Worm (Caenorhabditis elegans) whole organism, L4 larva: ENCODE results near the gene cyk-4.

Experiments
- D1046.2 ChIP-seq: fragments of 200-800 bp; sonication (Bioruptor generic); IDR thresholded peaks from 2 replicates; pipeline ENCODE4 v1.3.6; 2022; ENCODE audit warnings: missing genetic modification characterization, missing compliant biosample characterization
- F49E8.2 ChIP-seq: sonication (generic microtip); optimal IDR thresholded peaks from 2 replicates; lab custom pipeline; 2016; ENCODE audit warnings: missing compliant biosample characterization, mild to moderate bottlenecking, missing genetic modification characterization, borderline replicate concordance
- R02D3.7 ChIP-seq: fragments of 150-350 bp; sonication (generic microtip); optimal IDR thresholded peaks from 3 replicates; lab custom pipeline; 2014; ENCODE audit warnings: missing biosample characterization, missing genetic modification characterization
- T26A8.4 ChIP-seq: fragments of 200-800 bp; sonication (Bioruptor generic); IDR thresholded peaks from 2 replicates; pipeline ENCODE4 v1.3.6; 2022; ENCODE audit warnings: missing genetic modification characterization, missing compliant biosample characterization
- Y48G9A.11 ChIP-seq: fragments of 200-800 bp; sonication (Bioruptor generic); IDR thresholded peaks from 2 replicates; pipeline ENCODE4 v1.3.6; 2022; ENCODE audit warnings: missing genetic modification reagents, missing genetic modification characterization, missing compliant biosample characterization
- Y75B8A.6 ChIP-seq: fragments of 200-800 bp; sonication (Bioruptor generic); IDR thresholded peaks from 2 replicates; pipeline ENCODE4 v1.3.6; 2022; ENCODE audit warnings: missing genetic modification reagents, missing genetic modification characterization, missing compliant biosample characterization
- ZK546.5 ChIP-seq, 2 experiments: sonication (generic microtip); optimal IDR thresholded peaks; 2 replicates each; lab custom pipeline; 2017; ENCODE audit warnings: missing biosample characterization in 2 of 2, missing genetic modification characterization in 2 of 2
- aha-1 ChIP-seq: fragments of 150-350 bp; peaks from one replicate; lab custom pipeline; 2014; ENCODE audit warnings: missing biosample characterization, missing genetic modification characterization
- ama-1 ChIP-seq: fragments of 150-350 bp; optimal IDR thresholded peaks from 2 replicates; lab custom pipeline; 2014; ENCODE audit warnings: inconsistent platforms, mixed read lengths
- attf-4 ChIP-seq: sonication (generic microtip); optimal IDR thresholded peaks from 3 replicates; lab custom pipeline; 2017; ENCODE audit warnings: missing biosample characterization, missing genetic modification characterization
- ceh-28 ChIP-seq: fragments of 150-350 bp; optimal IDR thresholded peaks from 2 replicates; lab custom pipeline; 2014; ENCODE audit warnings: missing biosample characterization, missing genetic modification reagents, missing genetic modification characterization
- ceh-32 ChIP-seq: sonication (generic microtip); optimal IDR thresholded peaks from 2 replicates; lab custom pipeline; 2016; ENCODE audit warnings: mild to moderate bottlenecking, missing genetic modification characterization, missing compliant biosample characterization; ENCODE audit not compliant: poor library complexity
- ceh-44 ChIP-seq: fragments of 200-800 bp; sonication (Bioruptor generic); IDR thresholded peaks from 2 replicates; pipeline ENCODE4 v1.3.6; 2022; ENCODE audit warnings: missing genetic modification reagents, missing genetic modification characterization, missing compliant biosample characterization
- ceh-82 ChIP-seq: sonication (generic microtip); optimal IDR thresholded peaks from 2 replicates; lab custom pipeline; 2017; ENCODE audit warnings: missing biosample characterization, missing genetic modification characterization
- ces-1 ChIP-seq: fragments of 150-350 bp; sonication (generic microtip); optimal IDR thresholded peaks from 4 replicates; lab custom pipeline; 2014; ENCODE audit warnings: missing biosample characterization, missing genetic modification reagents, missing genetic modification characterization
- ctbp-1 ChIP-seq: fragments of 200-800 bp; sonication (Bioruptor generic); IDR thresholded peaks from 2 replicates; pipeline ENCODE4 v1.3.6; 2022; ENCODE audit warnings: missing genetic modification reagents, missing genetic modification characterization, missing compliant biosample characterization
- daf-12 ChIP-seq: fragments of 150-350 bp; optimal IDR thresholded peaks from 2 replicates; lab custom pipeline; 2014; ENCODE audit warnings: missing biosample characterization, missing genetic modification reagents, missing genetic modification characterization
- daf-19 ChIP-seq: fragments of 200-800 bp; sonication (Bioruptor generic); conservative IDR thresholded peaks from 2 replicates; pipeline ENCODE4 v1.3.6; 2022; ENCODE audit warnings: missing genetic modification characterization, missing compliant biosample characterization
- daf-8 ChIP-seq: fragments of 200-800 bp; sonication (Bioruptor generic); IDR thresholded peaks from 2 replicates; pipeline ENCODE4 v1.3.6; 2022; ENCODE audit warnings: missing genetic modification characterization, missing compliant biosample characterization
- dmd-6 ChIP-seq: fragments of 200-800 bp; sonication (Bioruptor generic); IDR thresholded peaks from 2 replicates; pipeline ENCODE4 v1.3.6; 2022; ENCODE audit warnings: missing genetic modification reagents, missing genetic modification characterization, missing compliant biosample characterization
- dve-1 ChIP-seq: sonication (generic microtip); optimal IDR thresholded peaks from 2 replicates; lab custom pipeline; 2017; ENCODE audit warnings: antibody characterized with exemption, mild to moderate bottlenecking, missing genetic modification characterization, missing compliant biosample characterization; ENCODE audit not compliant: insufficient read depth
- fkh-10 ChIP-seq: fragments of 150-350 bp; optimal IDR thresholded peaks from 2 replicates; lab custom pipeline; 2014; ENCODE audit warnings: missing biosample characterization, missing genetic modification reagents, missing genetic modification characterization
- fos-1 ChIP-seq: fragments of 150-350 bp; optimal IDR thresholded peaks from 2 replicates; lab custom pipeline; 2014; ENCODE audit warnings: missing biosample characterization, missing genetic modification characterization
- hlh-11 ChIP-seq: fragments of 200-800 bp; sonication (Bioruptor generic); optimal IDR thresholded peaks from 2 replicates; lab custom pipeline; 2018; ENCODE audit warnings: mild to moderate bottlenecking, missing genetic modification characterization, missing compliant biosample characterization
- hlh-30 ChIP-seq: sonication (generic microtip); optimal IDR thresholded peaks from 2 replicates; lab custom pipeline; 2017; ENCODE audit warnings: antibody characterized with exemption, mild to moderate bottlenecking, missing genetic modification characterization, missing compliant biosample characterization; ENCODE audit not compliant: insufficient read depth
- hmg-1.1 ChIP-seq: fragments of 200-800 bp; sonication (Bioruptor generic); IDR thresholded peaks from 2 replicates; pipeline ENCODE4 v1.3.6; 2022; ENCODE audit warnings: missing genetic modification reagents, missing genetic modification characterization, missing compliant biosample characterization
- jun-1 ChIP-seq: fragments of 150-350 bp; optimal IDR thresholded peaks from 2 replicates; lab custom pipeline; 2014; ENCODE audit warnings: missing biosample characterization, missing genetic modification reagents, missing genetic modification characterization
- lin-38 ChIP-seq: fragments of 200-800 bp; sonication (Bioruptor generic); IDR thresholded peaks from 2 replicates; pipeline ENCODE4 v1.3.6; 2022; ENCODE audit warnings: missing genetic modification reagents, missing genetic modification characterization, missing compliant biosample characterization
- lin-39 ChIP-seq: fragments of 150-350 bp; optimal IDR thresholded peaks from 2 replicates; lab custom pipeline; 2014; ENCODE audit warnings: missing biosample characterization, missing genetic modification reagents, missing genetic modification characterization
- lir-3 ChIP-seq: sonication (generic microtip); optimal IDR thresholded peaks from 2 replicates; lab custom pipeline; 2016; ENCODE audit warnings: mild to moderate bottlenecking, missing genetic modification characterization, missing compliant biosample characterization
- lsy-2 ChIP-seq, 2 experiments: fragments of 150-350 bp in 1 of 2; sonication (generic microtip) in 1 of 2; optimal IDR thresholded peaks; 2 replicates each; lab custom pipeline; 2014 to 2017; ENCODE audit warnings: missing biosample characterization in 2 of 2, missing genetic modification characterization in 2 of 2
- madf-9 ChIP-seq: fragments of 200-800 bp; sonication (Bioruptor generic); conservative IDR thresholded peaks from 2 replicates; pipeline ENCODE4 v1.3.6; 2022; ENCODE audit warnings: missing genetic modification reagents, missing genetic modification characterization, missing compliant biosample characterization
- mep-1 ChIP-seq: fragments of 150-350 bp; sonication (generic microtip); optimal IDR thresholded peaks from 3 replicates; lab custom pipeline; 2014; ENCODE audit warnings: missing biosample characterization, missing genetic modification characterization
- nhr-102 ChIP-seq: sonication (generic microtip); optimal IDR thresholded peaks from 2 replicates; lab custom pipeline; 2016; ENCODE audit warnings: mild to moderate bottlenecking, missing genetic modification characterization, moderate library complexity, missing compliant biosample characterization
- nhr-237 ChIP-seq: sonication (generic microtip); optimal IDR thresholded peaks from 2 replicates; lab custom pipeline; 2017; ENCODE audit warnings: missing biosample characterization, missing genetic modification characterization
- nhr-28 ChIP-seq: fragments of 150-350 bp; optimal IDR thresholded peaks from 2 replicates; lab custom pipeline; 2014; ENCODE audit warnings: missing biosample characterization, missing genetic modification characterization
- nhr-41 ChIP-seq: fragments of 200-800 bp; sonication (Bioruptor generic); IDR thresholded peaks from 2 replicates; pipeline ENCODE4 v1.3.6; 2022; ENCODE audit warnings: missing genetic modification reagents, missing genetic modification characterization, missing compliant biosample characterization
- pha-4 ChIP-seq, 2 experiments: fragments of 150-350 bp in 1 of 2; fragments of 200-800 bp in 1 of 2; sonication (Bioruptor generic) in 1 of 2; IDR thresholded peaks in 1 of 2; optimal IDR thresholded peaks in 1 of 2; 2 replicates each; pipeline versions ENCODE4 v1.3.6 to Lab custom; 2014 to 2022; ENCODE audit warnings: missing genetic modification characterization in 2 of 2, missing genetic modification reagents in 2 of 2, missing biosample characterization in 1 of 2, missing compliant biosample characterization in 1 of 2
- rbr-2 ChIP-seq: sonication (generic microtip); optimal IDR thresholded peaks from 2 replicates; lab custom pipeline; 2016; ENCODE audit warnings: missing genotype, missing genetic modification characterization, missing compliant biosample characterization
- saeg-2 ChIP-seq: fragments of 200-800 bp; sonication (Bioruptor generic); IDR thresholded peaks from 2 replicates; pipeline ENCODE4 v1.3.6; 2022; ENCODE audit warnings: missing genetic modification reagents, missing genetic modification characterization, missing compliant biosample characterization
- set-16 ChIP-seq: fragments of 200-800 bp; sonication (Bioruptor generic); IDR thresholded peaks from 2 replicates; pipeline ENCODE4 v1.3.6; 2022; ENCODE audit warnings: missing genetic modification reagents, missing genetic modification characterization, missing compliant biosample characterization
- snpc-1.2 ChIP-seq: fragments of 200-800 bp; sonication (Bioruptor generic); IDR thresholded peaks from 2 replicates; pipeline ENCODE4 v1.3.6; 2022; ENCODE audit warnings: missing genetic modification reagents, missing genetic modification characterization, missing compliant biosample characterization
- spr-1 ChIP-seq: sonication (generic microtip); optimal IDR thresholded peaks from 2 replicates; lab custom pipeline; 2016; ENCODE audit warnings: mild to moderate bottlenecking, missing genetic modification characterization, missing compliant biosample characterization
- tag-97 ChIP-seq: fragments of 200-800 bp; sonication (Bioruptor generic); IDR thresholded peaks from 2 replicates; pipeline ENCODE4 v1.3.6; 2022; ENCODE audit warnings: missing genetic modification characterization, missing compliant biosample characterization
- tra-1 ChIP-seq: fragments of 200-800 bp; sonication (Bioruptor generic); IDR thresholded peaks from 2 replicates; pipeline ENCODE4 v1.3.6; 2022; ENCODE audit warnings: missing genetic modification reagents, missing genetic modification characterization, missing compliant biosample characterization
- unc-130 ChIP-seq: sonication (generic microtip); optimal IDR thresholded peaks from 2 replicates; lab custom pipeline; 2016; ENCODE audit warnings: missing genetic modification reagents, missing genetic modification characterization, missing compliant biosample characterization
- unc-39 ChIP-seq: sonication (generic microtip); optimal IDR thresholded peaks from 2 replicates; lab custom pipeline; 2017; ENCODE audit warnings: missing biosample characterization, missing genetic modification characterization
- unc-62 ChIP-seq, 3 experiments: fragments of 150-350 bp in 1 of 3; sonication (generic microtip); optimal IDR thresholded peaks in 2 of 3; peaks in 1 of 3; 1 replicate in 1 of 3; 2 replicates in 2 of 3; lab custom pipeline; 2014 to 2017; ENCODE audit warnings: missing biosample characterization in 3 of 3, missing genetic modification characterization in 3 of 3, missing genetic modification reagents in 3 of 3, missing genotype in 1 of 3
- zfp-3 ChIP-seq: fragments of 200-800 bp; sonication (Bioruptor generic); conservative IDR thresholded peaks from 2 replicates; pipeline ENCODE4 v1.3.6; 2022; ENCODE audit warnings: missing genetic modification reagents, missing genetic modification characterization, missing compliant biosample characterization
- zip-11 ChIP-seq: fragments of 200-800 bp; sonication (Bioruptor generic); IDR thresholded peaks from 2 replicates; pipeline ENCODE4 v1.3.6; 2022; ENCODE audit warnings: missing genetic modification characterization, missing compliant biosample characterization

The cyk-4 gene

DNA sequence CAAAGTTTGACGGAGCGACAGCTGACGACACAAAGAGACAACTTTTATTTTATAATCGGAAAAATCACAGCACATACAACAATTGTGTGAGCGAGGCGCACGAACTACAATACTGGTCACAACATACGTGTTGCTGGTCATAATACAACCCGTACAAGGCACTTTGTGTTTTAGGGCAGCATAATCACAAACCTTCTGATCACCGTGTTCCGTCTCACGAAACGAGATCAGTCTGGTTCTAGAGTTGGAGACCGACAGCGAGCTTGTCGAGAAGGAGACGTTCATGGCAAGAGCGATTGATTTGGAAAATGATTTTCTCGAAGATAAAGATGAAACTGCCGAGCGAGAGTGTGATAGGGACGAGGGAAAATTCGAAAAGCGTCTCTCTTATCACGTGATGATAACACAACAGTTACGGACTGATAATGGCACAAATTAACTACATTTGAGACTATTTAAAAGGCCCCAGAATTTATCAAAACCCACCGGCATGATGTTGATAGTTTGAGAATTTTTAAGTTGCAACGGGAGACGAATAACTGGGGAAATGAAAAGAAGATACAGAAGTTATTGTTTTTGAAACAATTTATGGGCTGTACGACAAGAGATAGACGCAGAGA lies 4.2 kb downstream of the cyk-4 start (continued):
- TF ChIP-seq dve-1 (tag; lab: Kevin White, UChicago), result peak; percentile 77
- TF ChIP-seq hmg-1.1, result no peak
- no peak for TF ChIP-seq attf-4 (tag; lab: Kevin White, UChicago)
- no peak for TF ChIP-seq lsy-2 (tag; optimal IDR thresholded peaks at IDR 0.05; lab: Kevin White, UChicago)
- TF ChIP-seq ceh-32 (tag; lab: Kevin White, UChicago), result no peak
- no peak for TF ChIP-seq ceh-28
- TF ChIP-seq Y48G9A.11 (GFP tag; lab: Robert Waterston, UW), result no peak
- no peak for TF ChIP-seq lin-38
- no peak for TF ChIP-seq fkh-10
- no peak for TF ChIP-seq R02D3.7 (tag; lab: Kevin White, UChicago)
- TF ChIP-seq mep-1 (tag; lab: Kevin White, UChicago), result peak; percentile 37
- TF ChIP-seq zip-11 (GFP tag; lab: Robert Waterston, UW), result no peak
- TF ChIP-seq ama-1 (lab: Kevin White, UChicago), result peak; percentile 67
- TF ChIP-seq zfp-3 (GFP tag; lab: Robert Waterston, UW), result no peak
- TF ChIP-seq snpc-1.2 (GFP tag; lab: Robert Waterston, UW), result no peak
- TF ChIP-seq ceh-82, result no peak
- peak; percentile 48 for TF ChIP-seq nhr-102
- TF ChIP-seq hlh-11 (tag; lab: Kevin White, UChicago), result peak; percentile 76
- no peak for TF ChIP-seq ctbp-1 (GFP tag; lab: Robert Waterston, UW)
- TF ChIP-seq saeg-2, result no peak
- peak; percentile 94 for TF ChIP-seq aha-1
- peak; percentile 98 for TF ChIP-seq nhr-28 (tag; lab: Kevin White, UChicago)
- no peak for TF ChIP-seq madf-9 (GFP tag; lab: Robert Waterston, UW)
- TF ChIP-seq daf-19, result no peak
- TF ChIP-seq daf-12 (tag; lab: Kevin White, UChicago), result no peak
- TF ChIP-seq T26A8.4 (GFP tag; lab: Robert Waterston, UW), result peak; percentile 32; the same call in 1 of the 2 replicates
- peak; percentile 59 for TF ChIP-seq dmd-6 (GFP tag; lab: Robert Waterston, UW)
- TF ChIP-seq F49E8.2 (tag; lab: Kevin White, UChicago), result no peak
- no peak for TF ChIP-seq ZK546.5 (tag; optimal IDR thresholded peaks at IDR 0.05; lab: Kevin White, UChicago)
- no peak for TF ChIP-seq jun-1
- no peak for TF ChIP-seq unc-39 (tag; lab: Kevin White, UChicago)
- no peak for TF ChIP-seq unc-62 (GFP tag; optimal IDR thresholded peaks at IDR 0.05 in 1 of 2; lab: Kevin White, UChicago)
- TF ChIP-seq unc-62 (tag; optimal IDR thresholded peaks at IDR 0.05; lab: Kevin White, UChicago), result no peak
- no peak for TF ChIP-seq unc-130 (GFP tag; lab: Kevin White, UChicago)
- no peak for TF ChIP-seq fos-1
- no peak for TF ChIP-seq nhr-237
- no peak for TF ChIP-seq lir-3 (tag; lab: Kevin White, UChicago)
- no peak for TF ChIP-seq ces-1
- TF ChIP-seq ceh-44 (GFP tag; lab: Robert Waterston, UW), result no peak
- no peak for TF ChIP-seq D1046.2 (GFP tag; lab: Robert Waterston, UW)
- peak; percentile 5 for TF ChIP-seq spr-1 (tag; lab: Kevin White, UChicago)
- no peak for TF ChIP-seq tag-97 (GFP tag; lab: Robert Waterston, UW)
- peak; percentile 61 for TF ChIP-seq hlh-30
- no peak for TF ChIP-seq Y75B8A.6
- no peak for TF ChIP-seq nhr-41 (GFP tag; lab: Robert Waterston, UW)
- no peak for TF ChIP-seq lin-39 (tag; lab: Kevin White, UChicago)
- no peak for TF ChIP-seq set-16 (GFP tag; lab: Robert Waterston, UW)
- no peak for TF ChIP-seq daf-8 (GFP tag; lab: Robert Waterston, UW)
- TF ChIP-seq pha-4 (GFP tag; IDR thresholded peaks at IDR 0.05; lab: Robert Waterston, UW), result peak; percentile 51; the same call in 1 of the 2 replicates
- no peak for TF ChIP-seq pha-4 (tag; optimal IDR thresholded peaks at IDR 0.05; lab: Kevin White, UChicago)
- TF ChIP-seq rbr-2 (tag; lab: Kevin White, UChicago), result no peak
- no peak for TF ChIP-seq tra-1 (GFP tag; lab: Robert Waterston, UW)
